Fruit fly (Drosophila melanogaster): ENCODE measurements around the gene CG12773.

- TF ChIP-seq Dfd (GFP tag; optimal IDR thresholded peaks at IDR 0.05) (no peak), sage (GFP tag; optimal IDR thresholded peaks at IDR 0.05) (no peak), GATAd (GFP tag; optimal IDR thresholded peaks at IDR 0.05) (no peak), Sp1 (GFP tag; optimal IDR thresholded peaks at IDR 0.05) (no peak), pan (optimal IDR thresholded peaks at IDR 0.05) (no peak), woc (GFP tag; optimal IDR thresholded peaks at IDR 0.05) (no peak), br (GFP tag; optimal IDR thresholded peaks at IDR 0.05) (no peak), Jra (GFP tag; optimal IDR thresholded peaks at IDR 0.05) (no peak)
Observed at dm6 chrX:1346833-1347232, 6.9 kb downstream of the CG12773 start.

Data from whole organism, wandering third instar larva.